Fruit fly (Drosophila melanogaster) whole organism, embryonic: ENCODE results near the gene g.

ENCODE experiments used
- CG42726 ChIP-seq: fragments of 200-800 bp; sonication (Bioruptor generic); IDR thresholded peaks from 2 replicates; pipeline ENCODE4 v1.3.6; 2022; ENCODE audit warnings: missing biosample characterization, missing genetic modification characterization; ENCODE audit not compliant: partially characterized antibody
- CG9609 ChIP-seq: fragments of 200-800 bp; sonication (Bioruptor generic); optimal IDR thresholded peaks from 3 replicates; lab custom pipeline; 2016; ENCODE audit warnings: missing biosample characterization, missing genetic modification characterization
- Jarid2 ChIP-seq: fragments of 200-800 bp; sonication (Bioruptor generic); optimal IDR thresholded peaks from 3 replicates; lab custom pipeline; 2017; ENCODE audit warnings: mild to moderate bottlenecking, missing biosample characterization, missing genetic modification reagents, missing genetic modification characterization
- Nf-YC ChIP-seq: fragments of 200-800 bp; optimal IDR thresholded peaks from 3 replicates; lab custom pipeline; 2019; ENCODE audit warnings: missing biosample characterization, mild to moderate bottlenecking, missing genetic modification characterization, moderate library complexity
- YL-1 ChIP-seq: fragments of 200-800 bp; sonication (Bioruptor generic); optimal IDR thresholded peaks from 3 replicates; lab custom pipeline; 2017; ENCODE audit warnings: missing biosample characterization, mild to moderate bottlenecking, missing genetic modification characterization
- pan ChIP-seq, 4 experiments: fragments of >200 bp in 3 of 4; fragments of 200-800 bp in 1 of 4; sonication (Bioruptor generic) in 1 of 4; optimal IDR thresholded peaks in 3 of 4; IDR thresholded peaks in 1 of 4; 2 replicates each; pipeline versions ENCODE4 v1.3.6 to Lab custom; 2017 to 2022; ENCODE audit warnings: missing biosample characterization in 2 of 4, missing genetic modification characterization in 2 of 4, mixed read lengths in 1 of 4
- pros ChIP-seq: fragments of 200-800 bp; sonication (Bioruptor generic); optimal IDR thresholded peaks from 3 replicates; lab custom pipeline; 2019; ENCODE audit warnings: missing biosample characterization, mild to moderate bottlenecking, missing genetic modification characterization, moderate library complexity
- pzg ChIP-seq: fragments of 200-800 bp; sonication (Bioruptor generic); optimal IDR thresholded peaks from 3 replicates; lab custom pipeline; 2018; ENCODE audit warnings: missing biosample characterization, mild to moderate bottlenecking, missing genetic modification characterization, moderate library complexity
- sd ChIP-seq: fragments of 200-800 bp; sonication (Bioruptor generic); optimal IDR thresholded peaks from 3 replicates; lab custom pipeline; 2018; ENCODE audit warnings: missing biosample characterization, mild to moderate bottlenecking, missing genetic modification characterization, moderate library complexity
- tll ChIP-seq, 2 experiments: fragments of 200-800 bp in 1 of 2; fragments of >200 bp in 1 of 2; sonication (Bioruptor generic) in 1 of 2; optimal IDR thresholded peaks; 2 replicates each; lab custom pipeline; 2017 to 2019; ENCODE audit warnings: missing biosample characterization in 2 of 2, missing genetic modification characterization in 2 of 2, mild to moderate bottlenecking in 1 of 2, moderate library complexity in 1 of 2

DNA sequence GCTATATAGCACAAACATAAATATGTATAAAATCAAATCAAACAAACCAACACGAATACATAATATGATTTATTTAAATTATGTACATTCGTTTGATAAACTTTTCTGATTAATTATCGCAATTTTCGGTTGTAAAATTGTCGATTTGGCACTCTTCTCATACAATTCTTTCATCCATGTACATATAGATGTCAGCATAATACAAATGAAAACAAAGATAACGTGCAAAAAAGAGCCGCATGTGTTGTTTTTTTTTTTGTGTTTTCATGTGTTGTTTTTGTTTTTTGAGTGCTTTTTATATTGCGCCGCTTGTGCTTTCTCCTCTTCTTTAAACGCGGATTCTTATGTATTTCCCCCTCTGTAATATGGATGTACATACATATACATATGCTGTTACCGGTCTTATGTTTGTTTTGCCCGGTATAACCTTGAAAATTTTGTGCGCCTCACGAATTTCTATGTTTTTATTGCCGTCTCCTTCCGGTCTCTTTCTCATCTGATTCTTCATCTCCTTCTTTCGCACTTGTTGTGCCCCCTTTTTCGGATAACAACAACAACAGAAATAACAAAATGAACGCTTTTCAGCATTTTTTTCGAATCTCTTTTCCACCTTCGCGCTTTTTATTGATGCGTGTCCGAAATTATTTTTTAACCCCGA, 17.2 kb upstream of the g start:
- TF ChIP-seq YL-1 (GFP tag; lab: Kevin White, UChicago) (no peak), Nf-YC (tag; lab: Kevin White, UChicago) (no peak), pzg (GFP tag; lab: Kevin White, UChicago) (no peak), CG42726 (no peak), CG9609 (GFP tag; lab: Kevin White, UChicago) (no peak), pros (peak; percentile 47), Jarid2 (GFP tag; lab: Kevin White, UChicago) (no peak), sd (peak; percentile 43), tll (GFP tag; optimal IDR thresholded peaks at IDR 0.05; lab: Kevin White, UChicago) (no peak), pan (optimal IDR thresholded peaks at IDR 0.05; lab: Kevin White, UChicago) (no peak), pan (GFP tag; optimal IDR thresholded peaks at IDR 0.05 in 1 of 2, IDR thresholded peaks at IDR 0.05 in 1 of 2) (no peak)
